Worm (Caenorhabditis elegans): ENCODE data around the gene F19B10.10.

DNA sequence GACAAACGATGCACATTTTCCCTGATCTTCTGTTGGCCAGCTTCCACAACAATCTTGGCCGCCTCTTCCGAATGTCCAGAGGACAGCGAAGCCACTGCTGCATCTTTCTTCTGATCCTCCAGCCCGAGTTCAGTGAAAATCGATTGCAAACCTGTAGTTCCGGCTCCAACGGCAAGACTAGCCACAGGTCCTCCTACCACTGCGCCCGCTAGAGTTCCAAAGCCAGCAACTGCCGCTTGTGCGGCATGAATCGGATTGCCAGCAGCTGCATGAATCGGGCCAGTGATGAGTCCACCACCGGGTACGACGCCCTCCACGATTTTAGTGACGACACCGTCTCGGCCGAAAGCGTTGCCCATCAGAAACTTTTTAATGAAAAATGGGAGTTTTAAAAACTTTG is 7.1 kb upstream of the F19B10.10 start, which contains the start of gene ifas-1:
- no peak for TF ChIP-seq W03F9.2 (tag; optimal IDR thresholded peaks at IDR 0.05)
- TF ChIP-seq him-1 (tag; optimal IDR thresholded peaks at IDR 0.05): no peak

Data from whole organism, L4/young adult.